Fruit fly (Drosophila melanogaster) S2 (cell line): ENCODE results near the gene siz.

Experiments
- CG8478 ChIP-seq: fragments of >200 bp; optimal IDR thresholded peaks from 2 replicates; lab custom pipeline; 2018
- CTCF ChIP-seq, 2 experiments: fragments of >200 bp; optimal IDR thresholded peaks; 2 replicates each; lab custom pipeline; 2018

DNA sequence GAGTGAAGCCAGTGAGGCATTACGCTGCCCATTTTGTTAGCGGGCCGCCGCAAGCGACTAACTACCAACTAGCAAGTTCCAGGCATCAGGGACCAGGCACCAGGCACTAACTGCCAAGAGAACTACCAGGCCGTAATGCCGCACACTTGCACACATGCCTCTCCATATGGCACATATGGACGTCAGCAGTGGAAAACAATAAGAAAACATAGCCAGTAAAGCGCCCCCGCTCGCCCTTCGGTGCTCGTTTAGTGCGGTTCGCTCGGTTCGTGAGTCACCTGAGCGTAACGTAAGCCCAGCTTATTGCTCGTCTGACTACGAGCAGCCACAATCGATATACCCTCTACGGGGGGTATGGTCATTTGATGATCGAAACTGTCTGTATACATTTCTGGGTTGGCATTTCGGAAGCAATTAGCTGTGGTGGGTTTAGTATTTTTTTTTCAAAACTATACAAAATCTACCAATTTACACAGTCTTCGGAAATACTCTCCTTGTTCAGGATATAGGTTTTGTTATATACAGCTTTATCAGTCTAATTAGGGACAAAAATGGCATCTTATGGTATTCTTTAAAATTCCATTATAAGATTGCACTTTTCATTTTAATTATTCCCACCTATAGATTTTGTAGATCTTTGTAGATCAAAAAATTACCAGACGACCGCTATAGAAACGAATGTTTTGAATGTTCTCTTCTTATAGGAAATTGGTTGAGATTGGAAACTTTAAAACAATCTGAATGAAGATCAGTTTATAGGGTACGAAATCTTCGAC lies 22.6 kb downstream of the siz start:
- TF ChIP-seq CG8478 (lab: Kevin White, UChicago) (no peak), CTCF (optimal IDR thresholded peaks at IDR 0.05; lab: Kevin White, UChicago) (no peak)
